Fruit fly (Drosophila melanogaster) whole organism, embryonic: ENCODE data around the gene pim.

Experiments used
- Bteb2 ChIP-seq: fragments of 200-800 bp; sonication (Bioruptor generic); optimal IDR thresholded peaks from 2 replicates; lab custom pipeline; 2016; ENCODE audit warnings: missing biosample characterization, missing genetic modification characterization
- CG10321 ChIP-seq: fragments of 200-800 bp; sonication (Bioruptor generic); IDR thresholded peaks from 2 replicates; pipeline ENCODE4 v1.3.6; 2022; ENCODE audit warnings: missing biosample characterization, missing genetic modification characterization
- CG10366 ChIP-seq: fragments of 200-800 bp; sonication (Bioruptor generic); IDR thresholded peaks from 2 replicates; pipeline ENCODE4 v1.3.6; 2022; ENCODE audit warnings: missing biosample characterization, missing genetic modification characterization
- CG12104 ChIP-seq: fragments of 200-800 bp; sonication (Bioruptor generic); optimal IDR thresholded peaks from 3 replicates; lab custom pipeline; 2016; ENCODE audit warnings: missing biosample characterization, missing genetic modification characterization
- CG13287 ChIP-seq: fragments of 200-800 bp; sonication (Bioruptor generic); IDR thresholded peaks from 2 replicates; pipeline ENCODE4 v1.3.6; 2022; ENCODE audit warnings: missing biosample characterization, missing genetic modification characterization; ENCODE audit not compliant: partially characterized antibody
- CG15073 ChIP-seq: fragments of 200-800 bp; sonication (Bioruptor generic); optimal IDR thresholded peaks from 2 replicates; lab custom pipeline; 2016; ENCODE audit warnings: missing biosample characterization, missing genetic modification characterization
- CG15601 ChIP-seq: fragments of 200-800 bp; sonication (Bioruptor generic); optimal IDR thresholded peaks from 3 replicates; lab custom pipeline; 2019; ENCODE audit warnings: missing biosample characterization, mild to moderate bottlenecking, missing genetic modification characterization, moderate library complexity
- CG1602 ChIP-seq: fragments of 200-800 bp; sonication (Bioruptor generic); optimal IDR thresholded peaks from 3 replicates; lab custom pipeline; 2016; ENCODE audit warnings: missing biosample characterization, missing genetic modification characterization
- CG1647 ChIP-seq: fragments of 200-800 bp; sonication (Bioruptor generic); optimal IDR thresholded peaks from 3 replicates; lab custom pipeline; 2016; ENCODE audit warnings: missing biosample characterization, missing genetic modification characterization
- CG17186 ChIP-seq: fragments of 200-800 bp; sonication (Bioruptor generic); optimal IDR thresholded peaks from 3 replicates; lab custom pipeline; 2017; ENCODE audit warnings: missing biosample characterization, missing genetic modification reagents, missing genetic modification characterization
- CG17829 ChIP-seq: fragments of 200-800 bp; optimal IDR thresholded peaks from 2 replicates; lab custom pipeline; 2019; ENCODE audit warnings: missing biosample characterization, mild to moderate bottlenecking, missing genetic modification characterization, moderate library complexity
- CG2120 ChIP-seq: fragments of 200-800 bp; sonication (Bioruptor generic); optimal IDR thresholded peaks from 3 replicates; lab custom pipeline; 2016; ENCODE audit warnings: missing biosample characterization, missing genetic modification characterization
- CG2129 ChIP-seq: fragments of 200-800 bp; sonication (Bioruptor generic); IDR thresholded peaks from 2 replicates; pipeline ENCODE4 v1.3.6; 2022; ENCODE audit warnings: missing biosample characterization, missing genetic modification characterization; ENCODE audit not compliant: partially characterized antibody
- CG2889 ChIP-seq: fragments of 200-800 bp; sonication (Bioruptor generic); IDR thresholded peaks from 3 replicates; pipeline ENCODE4 v1.3.6; 2022; ENCODE audit warnings: missing biosample characterization, missing genetic modification characterization
- CG31224 ChIP-seq: fragments of 200-800 bp; sonication (Bioruptor generic); IDR thresholded peaks from 2 replicates; pipeline ENCODE4 v1.3.6; 2022; ENCODE audit warnings: missing biosample characterization, missing genetic modification characterization
- CG31388 ChIP-seq: fragments of 200-800 bp; sonication (Bioruptor generic); optimal IDR thresholded peaks from 2 replicates; lab custom pipeline; 2016; ENCODE audit warnings: missing biosample characterization, missing genetic modification characterization
- CG4404 ChIP-seq: fragments of 200-800 bp; sonication (Bioruptor generic); IDR thresholded peaks from 2 replicates; pipeline ENCODE4 v1.3.6; 2022; ENCODE audit warnings: missing biosample characterization, missing genetic modification characterization
- CG6791 ChIP-seq: fragments of 200-800 bp; sonication (Bioruptor generic); IDR thresholded peaks from 3 replicates; pipeline ENCODE4 v1.3.6; 2022; ENCODE audit warnings: missing biosample characterization, missing genetic modification characterization; ENCODE audit not compliant: partially characterized antibody
- CG8944 ChIP-seq: fragments of 200-800 bp; sonication (Bioruptor generic); optimal IDR thresholded peaks from 3 replicates; lab custom pipeline; 2016; ENCODE audit warnings: missing biosample characterization, missing genetic modification characterization
- Fer1 ChIP-seq: fragments of 200-800 bp; sonication (Bioruptor generic); optimal IDR thresholded peaks from 2 replicates; lab custom pipeline; 2017; ENCODE audit warnings: missing biosample characterization, mild to moderate bottlenecking, missing genetic modification characterization
- Hand ChIP-seq: fragments of 200-800 bp; sonication (Bioruptor generic); optimal IDR thresholded peaks from 2 replicates; lab custom pipeline; 2017; ENCODE audit warnings: mild to moderate bottlenecking, missing biosample characterization, missing genetic modification reagents, missing genetic modification characterization
- HmgD ChIP-seq: fragments of 200-800 bp; sonication (Bioruptor generic); optimal IDR thresholded peaks from 3 replicates; lab custom pipeline; 2016; ENCODE audit warnings: missing biosample characterization, missing genetic modification characterization
- Hr78 ChIP-seq, 2 experiments: fragments of 200-800 bp in 1 of 2; fragments of >200 bp in 1 of 2; sonication (Bioruptor generic) in 1 of 2; optimal IDR thresholded peaks; 2 replicates each; lab custom pipeline; 2017 to 2019; ENCODE audit warnings: missing biosample characterization in 2 of 2, missing genetic modification characterization in 2 of 2, mild to moderate bottlenecking in 1 of 2, moderate library complexity in 1 of 2
- MESR4 ChIP-seq: fragments of 200-800 bp; sonication (Bioruptor generic); optimal IDR thresholded peaks from 2 replicates; lab custom pipeline; 2018; ENCODE audit warnings: missing biosample characterization, mild to moderate bottlenecking, missing genetic modification characterization, moderate library complexity
- Mes4 ChIP-seq: fragments of 200-800 bp; sonication (Bioruptor generic); optimal IDR thresholded peaks from 2 replicates; lab custom pipeline; 2016; ENCODE audit warnings: missing biosample characterization, missing genetic modification characterization
- Myb ChIP-seq: fragments of 200-800 bp; sonication (Bioruptor generic); optimal IDR thresholded peaks from 2 replicates; lab custom pipeline; 2016; ENCODE audit warnings: missing biosample characterization, missing genetic modification characterization
- Rx ChIP-seq: fragments of 200-800 bp; sonication (Bioruptor generic); IDR thresholded peaks from 2 replicates; pipeline ENCODE4 v1.3.6; 2022; ENCODE audit warnings: missing biosample characterization, missing genetic modification characterization
- Ssrp ChIP-seq: fragments of 200-800 bp; sonication (Bioruptor generic); optimal IDR thresholded peaks from 2 replicates; lab custom pipeline; 2018; ENCODE audit warnings: missing biosample characterization, mild to moderate bottlenecking, missing genetic modification characterization, moderate library complexity
- Vsx1 ChIP-seq: fragments of 200-800 bp; sonication (Bioruptor generic); optimal IDR thresholded peaks from 2 replicates; lab custom pipeline; 2017; ENCODE audit warnings: missing biosample characterization, mild to moderate bottlenecking, missing genetic modification characterization, missing genetic modification reagents
- YL-1 ChIP-seq: fragments of 200-800 bp; sonication (Bioruptor generic); optimal IDR thresholded peaks from 3 replicates; lab custom pipeline; 2017; ENCODE audit warnings: missing biosample characterization, mild to moderate bottlenecking, missing genetic modification characterization
- abd-A ChIP-seq: fragments of 200-800 bp; sonication (Bioruptor generic); optimal IDR thresholded peaks from 3 replicates; lab custom pipeline; 2019; ENCODE audit warnings: missing biosample characterization, mild to moderate bottlenecking, missing genetic modification characterization, moderate library complexity
- amos ChIP-seq: fragments of 200-800 bp; sonication (Bioruptor generic); IDR thresholded peaks from 2 replicates; pipeline ENCODE4 v1.3.6; 2022; ENCODE audit warnings: missing biosample characterization, missing genetic modification characterization; ENCODE audit not compliant: partially characterized antibody
- bigmax ChIP-seq: fragments of 200-800 bp; sonication (Bioruptor generic); optimal IDR thresholded peaks from 2 replicates; lab custom pipeline; 2018; ENCODE audit warnings: missing biosample characterization, mild to moderate bottlenecking, missing genetic modification characterization
- bsh ChIP-seq, 2 experiments: fragments of 200-800 bp; sonication (Bioruptor generic); optimal IDR thresholded peaks; 2 replicates each; lab custom pipeline; 2017 to 2018; ENCODE audit warnings: mild to moderate bottlenecking in 2 of 2, missing biosample characterization in 2 of 2, missing genetic modification characterization in 2 of 2, moderate library complexity in 1 of 2
- btn ChIP-seq: fragments of 200-800 bp; sonication (Bioruptor generic); optimal IDR thresholded peaks from 2 replicates; lab custom pipeline; 2016; ENCODE audit warnings: missing biosample characterization, missing genetic modification characterization
- fd102C ChIP-seq: fragments of 200-800 bp; sonication (Bioruptor generic); optimal IDR thresholded peaks from 2 replicates; lab custom pipeline; 2018; ENCODE audit warnings: missing biosample characterization, mild to moderate bottlenecking, missing genetic modification characterization, moderate library complexity
- gfzf ChIP-seq: fragments of 200-800 bp; sonication (Bioruptor generic); optimal IDR thresholded peaks from 2 replicates; lab custom pipeline; 2016; ENCODE audit warnings: missing biosample characterization, mild to moderate bottlenecking, missing genetic modification characterization, moderate library complexity
- grau ChIP-seq: fragments of 200-800 bp; optimal IDR thresholded peaks from 3 replicates; lab custom pipeline; 2019; ENCODE audit warnings: missing biosample characterization, mild to moderate bottlenecking, missing genetic modification characterization, moderate library complexity
- gt ChIP-seq: fragments of 200-800 bp; sonication (Bioruptor generic); IDR thresholded peaks from 2 replicates; pipeline ENCODE4 v1.3.6; 2022; ENCODE audit warnings: missing biosample characterization, missing genetic modification characterization
- her ChIP-seq: fragments of 200-800 bp; sonication (Bioruptor generic); optimal IDR thresholded peaks from 2 replicates; lab custom pipeline; 2016; ENCODE audit warnings: missing biosample characterization, missing genetic modification characterization
- ind ChIP-seq: fragments of 200-800 bp; sonication (Bioruptor generic); optimal IDR thresholded peaks from 3 replicates; lab custom pipeline; 2016; ENCODE audit warnings: missing biosample characterization, missing genetic modification characterization
- nau ChIP-seq: fragments of 200-800 bp; sonication (Bioruptor generic); optimal IDR thresholded peaks from 3 replicates; lab custom pipeline; 2017; ENCODE audit warnings: missing biosample characterization, mild to moderate bottlenecking, missing genetic modification characterization, missing genetic modification reagents
- nerfin-2 ChIP-seq: fragments of 200-800 bp; sonication (Bioruptor generic); IDR thresholded peaks from 2 replicates; pipeline ENCODE4 v1.3.6; 2022; ENCODE audit warnings: missing biosample characterization, missing genetic modification characterization; ENCODE audit not compliant: partially characterized antibody
- nom ChIP-seq: fragments of 200-800 bp; sonication (Bioruptor generic); optimal IDR thresholded peaks from 2 replicates; lab custom pipeline; 2017; ENCODE audit warnings: missing biosample characterization, missing genetic modification characterization, mild to moderate bottlenecking, moderate library complexity, missing genetic modification reagents
- oc ChIP-seq: fragments of 200-800 bp; sonication (Bioruptor generic); optimal IDR thresholded peaks from 2 replicates; lab custom pipeline; 2018; ENCODE audit warnings: missing biosample characterization, mild to moderate bottlenecking, missing genetic modification characterization, moderate library complexity
- odd ChIP-seq: fragments of 200-800 bp; sonication (Bioruptor generic); optimal IDR thresholded peaks from 2 replicates; lab custom pipeline; 2017; ENCODE audit warnings: missing biosample characterization, mild to moderate bottlenecking, missing genetic modification characterization
- row ChIP-seq: fragments of 200-800 bp; sonication (Bioruptor generic); IDR thresholded peaks from 3 replicates; pipeline ENCODE4 v1.3.6; 2022; ENCODE audit warnings: missing biosample characterization, missing genetic modification characterization
- sisA ChIP-seq: fragments of 200-800 bp; sonication (Bioruptor generic); IDR thresholded peaks from 2 replicates; pipeline ENCODE4 v1.3.6; 2022; ENCODE audit warnings: missing biosample characterization, missing genetic modification characterization
- vnd ChIP-seq: fragments of 200-800 bp; sonication (Bioruptor generic); IDR thresholded peaks from 3 replicates; pipeline ENCODE4 v1.3.6; 2022; ENCODE audit warnings: missing biosample characterization, missing genetic modification characterization; ENCODE audit not compliant: partially characterized antibody

The pim gene

dm6 chr2L:10408122-10408576 is 45.4 kb downstream of the pim start, which contains the start of the genes Ip259 and RpS27A (continued):
- TF ChIP-seq odd (GFP tag; lab: Kevin White, UChicago) (peak; percentile 65), her (peak; percentile 65), CG10366 (no peak; the same call in 1 of the 2 replicates), CG8944 (GFP tag; lab: Kevin White, UChicago) (no peak), CG2129 (no peak), amos (GFP tag; lab: Robert Waterston, UW) (peak; percentile 38; the same call in 1 of the 2 replicates), CG15073 (no peak), btn (GFP tag; lab: Kevin White, UChicago) (peak; percentile 32), CG1602 (GFP tag; lab: Kevin White, UChicago) (peak; percentile 24), CG4404 (GFP tag; lab: Robert Waterston, UW) (no peak), CG10321 (GFP tag; lab: Robert Waterston, UW) (peak; percentile 44; the same call in 1 of the 2 replicates), HmgD (GFP tag; lab: Kevin White, UChicago) (peak; percentile 35), gfzf (peak; percentile 2), CG31224 (peak; percentile 62), Myb (GFP tag; lab: Kevin White, UChicago) (peak; percentile 42), CG2120 (peak; percentile 56), nom (GFP tag; lab: Kevin White, UChicago) (peak; percentile 83), CG12104 (GFP tag; lab: Kevin White, UChicago) (peak; percentile 85), CG31388 (GFP tag; lab: Kevin White, UChicago) (no peak), fd102C (GFP tag; lab: Kevin White, UChicago) (peak; percentile 2), Mes4 (GFP tag; lab: Kevin White, UChicago) (peak; percentile 87), CG6791 (GFP tag; lab: Robert Waterston, UW) (no peak), Vsx1 (GFP tag; lab: Kevin White, UChicago) (peak; percentile 61), oc (tag; lab: Kevin White, UChicago) (no peak), nerfin-2 (GFP tag; lab: Robert Waterston, UW) (no peak), nau (peak; percentile 69), CG17186 (GFP tag; lab: Kevin White, UChicago) (peak; percentile 41), bigmax (no peak), Ssrp (tag; lab: Kevin White, UChicago) (peak; percentile 52), CG1647 (GFP tag; lab: Kevin White, UChicago) (peak; percentile 64), Rx (GFP tag; lab: Robert Waterston, UW) (no peak; the same call in 1 of the 2 replicates), CG15601 (peak; percentile 55), sisA (GFP tag; lab: Robert Waterston, UW) (no peak; the same call in 1 of the 2 replicates), Fer1 (GFP tag; lab: Kevin White, UChicago) (peak; percentile 70), MESR4 (GFP tag; lab: Kevin White, UChicago) (peak; percentile 100), Bteb2 (GFP tag; lab: Kevin White, UChicago) (peak; percentile 55), grau (tag; lab: Kevin White, UChicago) (peak; percentile 69), Hand (GFP tag; lab: Kevin White, UChicago) (peak; percentile 25), ind (GFP tag; lab: Kevin White, UChicago) (no peak), CG2889 (GFP tag; lab: Robert Waterston, UW) (peak; percentile 38; the same call in 1 of the 3 replicates), Hr78 (GFP tag; optimal IDR thresholded peaks at IDR 0.05; lab: Kevin White, UChicago) (no peak), vnd (no peak), row (GFP tag; lab: Robert Waterston, UW) (peak; percentile 81), YL-1 (GFP tag; lab: Kevin White, UChicago) (peak; percentile 93), CG13287 (GFP tag; lab: Robert Waterston, UW) (no peak; the same call in 1 of the 2 replicates), bsh (GFP tag; optimal IDR thresholded peaks at IDR 0.05; lab: Kevin White, UChicago) (peak in 1 of 2 experiments; percentile 61), gt (GFP tag; lab: Robert Waterston, UW) (no peak), CG17829 (tag; lab: Kevin White, UChicago) (peak; percentile 46), abd-A (no peak)
